Worm (Caenorhabditis elegans) whole organism, L1 larva: Measurements from ENCODE around the gene srw-134.

Source experiments
- C16A3.4 ChIP-seq: fragments of 150-350 bp; optimal IDR thresholded peaks from 2 replicates; lab custom pipeline; 2014; ENCODE audit warnings: missing biosample characterization, missing genetic modification characterization
- Y116A8C.19 ChIP-seq: sonication (generic microtip); optimal IDR thresholded peaks from 2 replicates; lab custom pipeline; 2016; ENCODE audit warnings: missing compliant biosample characterization, missing genetic modification characterization, borderline replicate concordance
- ama-1 ChIP-seq: fragments of 150-350 bp; optimal IDR thresholded peaks from 2 replicates; lab custom pipeline; 2014
- ceh-63 ChIP-seq: fragments of 200-800 bp; sonication (Bioruptor generic); optimal IDR thresholded peaks from 2 replicates; lab custom pipeline; 2018; ENCODE audit warnings: mild to moderate bottlenecking, missing genetic modification characterization, missing compliant biosample characterization
- ceh-82 ChIP-seq, 3 experiments: fragments of 150-350 bp in 1 of 3; sonication (generic microtip) in 2 of 3; optimal IDR thresholded peaks; 2 replicates each; lab custom pipeline; 2014 to 2017; ENCODE audit warnings: missing biosample characterization in 3 of 3, missing genetic modification characterization in 3 of 3
- ceh-88 ChIP-seq: fragments of 200-800 bp; sonication (Bioruptor generic); IDR thresholded peaks from 2 replicates; pipeline ENCODE4 v1.3.6; 2022; ENCODE audit warnings: missing genetic modification characterization, missing compliant biosample characterization
- ces-1 ChIP-seq: fragments of 150-350 bp; optimal IDR thresholded peaks from 2 replicates; lab custom pipeline; 2014; ENCODE audit warnings: missing biosample characterization, missing genetic modification reagents, missing genetic modification characterization
- dsc-1 ChIP-seq: sonication (generic microtip); optimal IDR thresholded peaks from 2 replicates; lab custom pipeline; 2016; ENCODE audit warnings: mild to moderate bottlenecking, missing genetic modification characterization, missing compliant biosample characterization
- efl-1 ChIP-seq, 4 experiments: fragments of 150-350 bp; optimal IDR thresholded peaks in 3 of 4; peaks in 1 of 4; 1 replicate in 1 of 4; 2 replicates in 3 of 4; lab custom pipeline; 2014; ENCODE audit warnings: missing biosample characterization in 2 of 4, missing genetic modification characterization in 2 of 4, missing genetic modification reagents in 2 of 4
- efl-3 ChIP-seq: fragments of 200-800 bp; sonication (Bioruptor generic); optimal IDR thresholded peaks from 2 replicates; lab custom pipeline; 2018; ENCODE audit warnings: mild to moderate bottlenecking, missing genetic modification characterization, missing compliant biosample characterization
- egl-13 ChIP-seq: sonication (generic microtip); optimal IDR thresholded peaks from 2 replicates; lab custom pipeline; 2016; ENCODE audit warnings: missing genotype, missing genetic modification reagents, missing genetic modification characterization, missing compliant biosample characterization
- egl-27 ChIP-seq, 2 experiments: fragments of 150-350 bp in 1 of 2; sonication (generic microtip); optimal IDR thresholded peaks; 3 replicates each; lab custom pipeline; 2017 to 2018; ENCODE audit warnings: missing biosample characterization in 2 of 2, missing genetic modification characterization in 2 of 2, missing genetic modification reagents in 2 of 2
- elt-2 ChIP-seq: sonication (generic microtip); optimal IDR thresholded peaks from 2 replicates; lab custom pipeline; 2016; ENCODE audit warnings: missing genetic modification characterization, mild to moderate bottlenecking, inconsistent platforms, missing compliant biosample characterization, missing genetic modification reagents
- elt-3 ChIP-seq, 6 experiments: fragments of 150-350 bp in 1 of 6; sonication (generic microtip); optimal IDR thresholded peaks; 2 replicates each; lab custom pipeline; 2017 to 2018; ENCODE audit warnings: missing biosample characterization in 6 of 6, missing genetic modification characterization in 6 of 6, inconsistent platforms in 1 of 6
- grh-1 ChIP-seq: fragments of 200-800 bp; sonication (Bioruptor generic); IDR thresholded peaks from 2 replicates; pipeline ENCODE4 v1.3.6; 2022; ENCODE audit warnings: missing genetic modification reagents, missing genetic modification characterization, missing compliant biosample characterization
- hlh-17 ChIP-seq: fragments of 200-800 bp; sonication (Bioruptor generic); optimal IDR thresholded peaks from 2 replicates; lab custom pipeline; 2018; ENCODE audit warnings: missing genetic modification characterization, mild to moderate bottlenecking, missing compliant biosample characterization, moderate library complexity, borderline replicate concordance
- hlh-4 ChIP-seq: sonication (generic microtip); optimal IDR thresholded peaks from 2 replicates; lab custom pipeline; 2016; ENCODE audit warnings: mild to moderate bottlenecking, missing genetic modification characterization, missing compliant biosample characterization
- hpl-2 ChIP-seq: fragments of 150-350 bp; optimal IDR thresholded peaks from 2 replicates; lab custom pipeline; 2014; ENCODE audit warnings: missing biosample characterization, missing genetic modification reagents, missing genetic modification characterization
- lin-13 ChIP-seq: fragments of 150-350 bp; optimal IDR thresholded peaks from 2 replicates; lab custom pipeline; 2014; ENCODE audit warnings: missing biosample characterization, missing genetic modification reagents, missing genetic modification characterization
- lin-14 ChIP-seq: fragments of 200-800 bp; sonication (Bioruptor generic); optimal IDR thresholded peaks from 2 replicates; lab custom pipeline; 2018; ENCODE audit warnings: mild to moderate bottlenecking, missing genetic modification characterization, moderate library complexity, missing compliant biosample characterization
- lin-15B ChIP-seq: fragments of 150-350 bp; sonication (generic microtip); optimal IDR thresholded peaks from 3 replicates; lab custom pipeline; 2014; ENCODE audit warnings: missing biosample characterization, missing genetic modification characterization
- lin-39 ChIP-seq: fragments of 150-350 bp; optimal IDR thresholded peaks from 2 replicates; lab custom pipeline; 2014; ENCODE audit warnings: missing biosample characterization, missing genetic modification reagents, missing genetic modification characterization
- lir-3 ChIP-seq: sonication (generic microtip); optimal IDR thresholded peaks from 2 replicates; lab custom pipeline; 2016; ENCODE audit warnings: mild to moderate bottlenecking, missing genetic modification characterization, moderate library complexity, missing compliant biosample characterization; ENCODE audit not compliant: poor library complexity
- lsy-2 ChIP-seq, 2 experiments: fragments of 150-350 bp; optimal IDR thresholded peaks; 2 replicates each; lab custom pipeline; 2014; ENCODE audit warnings: missing biosample characterization in 2 of 2, missing genetic modification characterization in 2 of 2
- mdl-1 ChIP-seq, 2 experiments: fragments of 150-350 bp; optimal IDR thresholded peaks; 2 replicates each; lab custom pipeline; 2014 to 2017; ENCODE audit warnings: missing biosample characterization in 2 of 2, missing genetic modification characterization in 2 of 2, inconsistent platforms in 1 of 2
- mep-1 ChIP-seq: fragments of 150-350 bp; optimal IDR thresholded peaks from 2 replicates; lab custom pipeline; 2014; ENCODE audit warnings: missing biosample characterization, missing genetic modification characterization
- nhr-11 ChIP-seq: fragments of 150-350 bp; optimal IDR thresholded peaks from 2 replicates; lab custom pipeline; 2014; ENCODE audit warnings: missing biosample characterization, missing genetic modification characterization
- nhr-19 ChIP-seq: fragments of 200-800 bp; sonication (Bioruptor generic); conservative IDR thresholded peaks from 2 replicates; pipeline ENCODE4 v1.3.6; 2022; ENCODE audit warnings: missing genetic modification characterization, missing compliant biosample characterization
- nhr-237 ChIP-seq: fragments of 150-350 bp; optimal IDR thresholded peaks from 2 replicates; lab custom pipeline; 2014; ENCODE audit warnings: missing biosample characterization, missing genetic modification characterization
- nhr-28 ChIP-seq: fragments of 150-350 bp; optimal IDR thresholded peaks from 2 replicates; lab custom pipeline; 2014; ENCODE audit warnings: missing biosample characterization, missing genetic modification characterization
- nhr-76 ChIP-seq: sonication (generic microtip); optimal IDR thresholded peaks from 2 replicates; lab custom pipeline; 2017; ENCODE audit warnings: missing biosample characterization, missing genetic modification characterization
- nhr-90 ChIP-seq: sonication (generic microtip); optimal IDR thresholded peaks from 2 replicates; lab custom pipeline; 2016; ENCODE audit warnings: mild to moderate bottlenecking, missing genetic modification characterization, missing compliant biosample characterization; ENCODE audit not compliant: poor library complexity
- pax-3 ChIP-seq: fragments of 200-800 bp; sonication (Bioruptor generic); optimal IDR thresholded peaks from 2 replicates; lab custom pipeline; 2018; ENCODE audit warnings: mild to moderate bottlenecking, missing genetic modification characterization, moderate library complexity, missing compliant biosample characterization
- pqm-1 ChIP-seq: sonication (generic microtip); optimal IDR thresholded peaks from 3 replicates; lab custom pipeline; 2017; ENCODE audit warnings: missing biosample characterization, missing genetic modification characterization
- snpc-4 ChIP-seq: fragments of 150-350 bp; optimal IDR thresholded peaks from 2 replicates; lab custom pipeline; 2014; ENCODE audit warnings: missing biosample characterization, missing genetic modification characterization
- sptf-1 ChIP-seq: fragments of 150-350 bp; optimal IDR thresholded peaks from 2 replicates; lab custom pipeline; 2014; ENCODE audit warnings: missing biosample characterization, missing genetic modification characterization
- swsn-7 ChIP-seq: sonication (generic microtip); optimal IDR thresholded peaks from 2 replicates; lab custom pipeline; 2016; ENCODE audit warnings: missing genetic modification characterization, missing compliant biosample characterization
- tbx-2 ChIP-seq: sonication (generic microtip); optimal IDR thresholded peaks from 2 replicates; lab custom pipeline; 2016; ENCODE audit warnings: missing genetic modification characterization, missing compliant biosample characterization
- tlp-1 ChIP-seq: fragments of 150-350 bp; optimal IDR thresholded peaks from 2 replicates; lab custom pipeline; 2014; ENCODE audit warnings: missing biosample characterization, missing genetic modification characterization
- unc-30 ChIP-seq: sonication (generic microtip); optimal IDR thresholded peaks from 2 replicates; lab custom pipeline; 2017; ENCODE audit warnings: missing biosample characterization, missing genetic modification characterization
- vab-15 ChIP-seq: sonication (generic microtip); optimal IDR thresholded peaks from 2 replicates; lab custom pipeline; 2017; ENCODE audit warnings: missing genotype, mild to moderate bottlenecking, missing genetic modification characterization, missing compliant biosample characterization
- zag-1 ChIP-seq: fragments of 150-350 bp; optimal IDR thresholded peaks from 2 replicates; lab custom pipeline; 2014; ENCODE audit warnings: missing biosample characterization, missing genetic modification characterization
- ztf-11 ChIP-seq, 2 experiments: sonication (generic microtip); optimal IDR thresholded peaks; 2 replicates each; lab custom pipeline; 2016 to 2017; ENCODE audit warnings: missing genetic modification characterization in 2 of 2, missing biosample characterization in 1 of 2, missing compliant biosample characterization in 1 of 2

The srw-134 gene

ce11 chrV:4143034-4143433 lies 30.6 kb upstream of the srw-134 start (continued):
- TF ChIP-seq dsc-1, result peak; percentile 95
- peak; percentile 32 for TF ChIP-seq C16A3.4
- no peak for TF ChIP-seq zag-1 (tag; lab: Kevin White, UChicago)
- peak; percentile 72 for TF ChIP-seq lin-39 (tag; lab: Kevin White, UChicago)
- TF ChIP-seq sptf-1, result no peak
- peak; percentile 92 for TF ChIP-seq swsn-7 (tag; lab: Kevin White, UChicago)
- TF ChIP-seq nhr-28 (tag; lab: Kevin White, UChicago), result no peak
- TF ChIP-seq pax-3 (tag; lab: Kevin White, UChicago), result peak; percentile 74
- peak; percentile 80 for TF ChIP-seq lin-13
- no peak for TF ChIP-seq unc-30 (tag; lab: Kevin White, UChicago)
- no peak for TF ChIP-seq ces-1
- peak; percentile 28 for TF ChIP-seq nhr-237 (tag; lab: Kevin White, UChicago)
- TF ChIP-seq nhr-76, result no peak
- TF ChIP-seq snpc-4 (tag; lab: Kevin White, UChicago), result peak; percentile 85
- TF ChIP-seq ama-1, result no peak
- no peak for TF ChIP-seq tlp-1 (tag; lab: Kevin White, UChicago)
- peak; percentile 90 for TF ChIP-seq nhr-90 (tag; lab: Kevin White, UChicago)
- TF ChIP-seq elt-2 (tag; lab: Kevin White, UChicago), result peak; percentile 69
- TF ChIP-seq efl-1 (optimal IDR thresholded peaks at IDR 0.05; lab: Kevin White, UChicago), result peak; percentile 84 to 85
- TF ChIP-seq efl-1 (GFP tag; optimal IDR thresholded peaks at IDR 0.05 in 1 of 2; lab: Kevin White, UChicago), result peak; percentile 77 to 97
- TF ChIP-seq tbx-2 (tag; lab: Kevin White, UChicago), result peak; percentile 92
- peak; percentile 26 to 86 (median 73) for TF ChIP-seq ceh-82 (tag; optimal IDR thresholded peaks at IDR 0.05; lab: Kevin White, UChicago)
- TF ChIP-seq ceh-88 (GFP tag; lab: Robert Waterston, UW), result 0 out of 2 replicates have a peak, but pooled peaks have one; percentile 36
- peak in 1 of 2 experiments; percentile 85 for TF ChIP-seq mdl-1 (tag; optimal IDR thresholded peaks at IDR 0.05; lab: Kevin White, UChicago)
- TF ChIP-seq elt-3 (tag; optimal IDR thresholded peaks at IDR 0.05; lab: Kevin White, UChicago), result peak in 2 of 6 experiments; percentile 74 to 94
- no peak for TF ChIP-seq egl-27 (tag; optimal IDR thresholded peaks at IDR 0.05; lab: Kevin White, UChicago)
- peak; percentile 97 for TF ChIP-seq lin-14 (GFP tag; lab: Kevin White, UChicago)
- peak; percentile 96 for TF ChIP-seq mep-1 (tag; lab: Kevin White, UChicago)
- TF ChIP-seq pqm-1 (tag; lab: Kevin White, UChicago), result peak; percentile 82
- TF ChIP-seq ceh-63 (GFP tag; lab: Kevin White, UChicago), result no peak
- TF ChIP-seq vab-15 (tag; lab: Kevin White, UChicago), result peak; percentile 71
- no peak for TF ChIP-seq hlh-4 (tag; lab: Kevin White, UChicago)
- TF ChIP-seq grh-1 (GFP tag; lab: Robert Waterston, UW), result peak; percentile 68
- TF ChIP-seq hlh-17 (GFP tag; lab: Kevin White, UChicago), result no peak
- TF ChIP-seq lsy-2 (tag; optimal IDR thresholded peaks at IDR 0.05; lab: Kevin White, UChicago), result peak; percentile 85 to 91
- no peak for TF ChIP-seq hpl-2 (GFP tag; lab: Kevin White, UChicago)
- peak; percentile 20 for TF ChIP-seq nhr-11 (tag; lab: Kevin White, UChicago)
- peak; percentile 90 for TF ChIP-seq nhr-19
- TF ChIP-seq Y116A8C.19 (tag; lab: Kevin White, UChicago), result no peak
- TF ChIP-seq egl-13 (tag; lab: Kevin White, UChicago), result peak; percentile 61
- TF ChIP-seq lin-15B (tag; lab: Kevin White, UChicago), result peak; percentile 23
- TF ChIP-seq ztf-11 (tag; optimal IDR thresholded peaks at IDR 0.05; lab: Kevin White, UChicago), result peak in 1 of 2 experiments; percentile 31
- TF ChIP-seq lir-3 (tag; lab: Kevin White, UChicago), result no peak
- TF ChIP-seq efl-3 (GFP tag; lab: Kevin White, UChicago), result no peak
